Fruit fly (Drosophila melanogaster) whole organism, embryonic: Measurements from ENCODE around the gene CG15725.

Source experiments
- Awh ChIP-seq: fragments of 200-800 bp; sonication (Bioruptor generic); IDR thresholded peaks from 2 replicates; pipeline ENCODE4, ENCODE4 v1.3.6; 2022; ENCODE audit warnings: missing biosample characterization, missing genetic modification characterization
- B-H1 ChIP-seq: fragments of 200-800 bp; sonication (Bioruptor generic); IDR thresholded peaks from 3 replicates; pipeline ENCODE4 v1.3.6; 2022; ENCODE audit warnings: missing biosample characterization, missing genetic modification characterization
- Bteb2 ChIP-seq: fragments of 200-800 bp; sonication (Bioruptor generic); optimal IDR thresholded peaks from 2 replicates; lab custom pipeline; 2016; ENCODE audit warnings: missing biosample characterization, missing genetic modification characterization
- CG10147 ChIP-seq: fragments of 200-800 bp; sonication (Bioruptor generic); optimal IDR thresholded peaks from 2 replicates; lab custom pipeline; 2019; ENCODE audit warnings: missing biosample characterization, mild to moderate bottlenecking, missing genetic modification characterization, moderate library complexity
- CG13424 ChIP-seq: fragments of 200-800 bp; sonication (Bioruptor generic); optimal IDR thresholded peaks from 2 replicates; lab custom pipeline; 2019; ENCODE audit warnings: missing biosample characterization, mild to moderate bottlenecking, missing genetic modification characterization, moderate library complexity
- CG1529 ChIP-seq: fragments of 200-800 bp; sonication (Bioruptor generic); optimal IDR thresholded peaks from 3 replicates; lab custom pipeline; 2018; ENCODE audit warnings: missing biosample characterization, missing genetic modification characterization
- CG15601 ChIP-seq: fragments of 200-800 bp; sonication (Bioruptor generic); optimal IDR thresholded peaks from 3 replicates; lab custom pipeline; 2019; ENCODE audit warnings: missing biosample characterization, mild to moderate bottlenecking, missing genetic modification characterization, moderate library complexity
- CG17328 ChIP-seq: fragments of 200-800 bp; sonication (Bioruptor generic); IDR thresholded peaks from 2 replicates; pipeline ENCODE4 v1.3.6; 2022; ENCODE audit warnings: missing biosample characterization, missing genetic modification characterization
- CG18764 ChIP-seq: fragments of 200-800 bp; sonication (Bioruptor generic); optimal IDR thresholded peaks from 3 replicates; lab custom pipeline; 2016; ENCODE audit warnings: missing biosample characterization, missing genetic modification characterization
- CG2120 ChIP-seq: fragments of 200-800 bp; sonication (Bioruptor generic); optimal IDR thresholded peaks from 3 replicates; lab custom pipeline; 2016; ENCODE audit warnings: missing biosample characterization, missing genetic modification characterization
- CG2678 ChIP-seq: fragments of 200-800 bp; sonication (Bioruptor generic); optimal IDR thresholded peaks from 3 replicates; lab custom pipeline; 2019; ENCODE audit warnings: missing biosample characterization, mild to moderate bottlenecking, missing genetic modification characterization, moderate library complexity
- CG31224 ChIP-seq: fragments of 200-800 bp; sonication (Bioruptor generic); IDR thresholded peaks from 2 replicates; pipeline ENCODE4 v1.3.6; 2022; ENCODE audit warnings: missing biosample characterization, missing genetic modification characterization
- CG31365 ChIP-seq: fragments of 200-800 bp; sonication (Bioruptor generic); optimal IDR thresholded peaks from 2 replicates; lab custom pipeline; 2018; ENCODE audit warnings: missing biosample characterization, mild to moderate bottlenecking, missing genetic modification characterization
- CG32767 ChIP-seq: fragments of 200-800 bp; sonication (Bioruptor generic); IDR thresholded peaks from 2 replicates; pipeline ENCODE4 v1.3.6; 2022; ENCODE audit warnings: missing biosample characterization, missing genetic modification characterization
- CG5245 ChIP-seq: fragments of 200-800 bp; sonication (Bioruptor generic); optimal IDR thresholded peaks from 3 replicates; lab custom pipeline; 2016; ENCODE audit warnings: missing biosample characterization, missing genetic modification characterization
- CG6765 ChIP-seq: fragments of 200-800 bp; sonication (Bioruptor generic); optimal IDR thresholded peaks from 3 replicates; lab custom pipeline; 2017; ENCODE audit warnings: missing biosample characterization, mild to moderate bottlenecking, missing genetic modification characterization
- CG7556 ChIP-seq: fragments of 200-800 bp; sonication (Bioruptor generic); optimal IDR thresholded peaks from 2 replicates; lab custom pipeline; 2017; ENCODE audit warnings: missing biosample characterization, mild to moderate bottlenecking, missing genetic modification characterization
- CG8478 ChIP-seq: fragments of >200 bp; optimal IDR thresholded peaks from 2 replicates; lab custom pipeline; 2018
- CG8924 ChIP-seq: fragments of 200-800 bp; optimal IDR thresholded peaks from 3 replicates; lab custom pipeline; 2019; ENCODE audit warnings: missing biosample characterization, mild to moderate bottlenecking, missing genetic modification characterization, moderate library complexity
- D19B ChIP-seq: fragments of 200-800 bp; sonication (Bioruptor generic); optimal IDR thresholded peaks from 2 replicates; lab custom pipeline; 2017; ENCODE audit warnings: missing biosample characterization, mild to moderate bottlenecking, missing genetic modification characterization
- Deaf1 ChIP-seq: fragments of 200-800 bp; optimal IDR thresholded peaks from 3 replicates; lab custom pipeline; 2019; ENCODE audit warnings: missing biosample characterization, mild to moderate bottlenecking, missing genetic modification characterization, moderate library complexity
- Dek ChIP-seq: fragments of 200-800 bp; sonication (Bioruptor generic); optimal IDR thresholded peaks from 3 replicates; lab custom pipeline; 2019; ENCODE audit warnings: missing biosample characterization, mild to moderate bottlenecking, missing genetic modification characterization, moderate library complexity
- E2f2 ChIP-seq: fragments of 200-800 bp; sonication (Bioruptor generic); IDR thresholded peaks from 2 replicates; pipeline ENCODE4 v1.3.6; 2022; ENCODE audit warnings: missing biosample characterization, missing genetic modification characterization
- Ets97D ChIP-seq: fragments of 200-800 bp; sonication (Bioruptor generic); optimal IDR thresholded peaks from 3 replicates; lab custom pipeline; 2016; ENCODE audit warnings: missing biosample characterization, missing genetic modification characterization
- H15 ChIP-seq: fragments of 200-800 bp; sonication (Bioruptor generic); IDR thresholded peaks from 3 replicates; pipeline ENCODE4 v1.3.6; 2022; ENCODE audit warnings: missing biosample characterization, missing genetic modification characterization
- Hey ChIP-seq: fragments of 200-800 bp; sonication (Bioruptor generic); optimal IDR thresholded peaks from 3 replicates; lab custom pipeline; 2018; ENCODE audit warnings: missing biosample characterization, mild to moderate bottlenecking, missing genetic modification characterization
- Oli ChIP-seq: fragments of 200-800 bp; sonication (Bioruptor generic); optimal IDR thresholded peaks from 2 replicates; lab custom pipeline; 2018; ENCODE audit warnings: missing biosample characterization, mild to moderate bottlenecking, missing genetic modification characterization, moderate library complexity
- Spps ChIP-seq: fragments of 200-800 bp; sonication (Bioruptor generic); optimal IDR thresholded peaks from 2 replicates; lab custom pipeline; 2018; ENCODE audit warnings: missing biosample characterization, mild to moderate bottlenecking, missing genetic modification characterization
- Taf1 ChIP-seq: fragments of 200-800 bp; sonication (Bioruptor generic); IDR thresholded peaks from 2 replicates; pipeline ENCODE4 v1.3.6; 2022; ENCODE audit warnings: missing biosample characterization, missing genetic modification characterization
- Trl ChIP-seq, 3 experiments: fragments of >200 bp in 2 of 3; fragments of 200-800 bp in 1 of 3; sonication (Bioruptor generic) in 1 of 3; optimal IDR thresholded peaks; 2 replicates in 1 of 3; 3 replicates in 2 of 3; lab custom pipeline; 2016 to 2017; ENCODE audit warnings: missing biosample characterization in 1 of 3, missing genetic modification characterization in 1 of 3
- ab ChIP-seq: fragments of 200-800 bp; sonication (Bioruptor generic); optimal IDR thresholded peaks from 2 replicates; lab custom pipeline; 2016; ENCODE audit warnings: missing biosample characterization, missing genetic modification characterization
- btn ChIP-seq: fragments of 200-800 bp; sonication (Bioruptor generic); optimal IDR thresholded peaks from 2 replicates; lab custom pipeline; 2016; ENCODE audit warnings: missing biosample characterization, missing genetic modification characterization
- crp ChIP-seq, 2 experiments: fragments of 200-800 bp; sonication (Bioruptor generic); optimal IDR thresholded peaks; 2 replicates in 1 of 2; 3 replicates in 1 of 2; lab custom pipeline; 2017; ENCODE audit warnings: missing biosample characterization in 2 of 2, missing genetic modification characterization in 2 of 2, mild to moderate bottlenecking in 1 of 2, moderate library complexity in 1 of 2
- dmrt99B ChIP-seq: fragments of 200-800 bp; sonication (Bioruptor generic); optimal IDR thresholded peaks from 2 replicates; lab custom pipeline; 2018; ENCODE audit warnings: missing biosample characterization, mild to moderate bottlenecking, missing genetic modification characterization, moderate library complexity
- emc ChIP-seq: fragments of 200-800 bp; sonication (Bioruptor generic); optimal IDR thresholded peaks from 2 replicates; lab custom pipeline; 2016; ENCODE audit warnings: missing biosample characterization, missing genetic modification characterization
- ewg ChIP-seq: fragments of 200-800 bp; sonication (Bioruptor generic); optimal IDR thresholded peaks from 3 replicates; lab custom pipeline; 2017; ENCODE audit warnings: mild to moderate bottlenecking, missing biosample characterization, missing genetic modification reagents, missing genetic modification characterization
- fd64A ChIP-seq: fragments of 200-800 bp; sonication (Bioruptor generic); optimal IDR thresholded peaks from 3 replicates; lab custom pipeline; 2018; ENCODE audit warnings: missing biosample characterization, mild to moderate bottlenecking, missing genetic modification characterization
- gcm2 ChIP-seq: fragments of 200-800 bp; sonication (Bioruptor generic); optimal IDR thresholded peaks from 2 replicates; lab custom pipeline; 2016; ENCODE audit warnings: missing biosample characterization, missing genetic modification characterization
- gt ChIP-seq: fragments of 200-800 bp; sonication (Bioruptor generic); IDR thresholded peaks from 2 replicates; pipeline ENCODE4 v1.3.6; 2022; ENCODE audit warnings: missing biosample characterization, missing genetic modification characterization
- h ChIP-seq: fragments of >200 bp; optimal IDR thresholded peaks from 2 replicates; lab custom pipeline; 2017
- luna ChIP-seq: fragments of 200-800 bp; sonication (Bioruptor generic); optimal IDR thresholded peaks from 2 replicates; lab custom pipeline; 2016; ENCODE audit warnings: missing biosample characterization, missing genetic modification characterization
- mld ChIP-seq: fragments of 200-800 bp; sonication (Bioruptor generic); IDR thresholded peaks from 3 replicates; pipeline ENCODE4 v1.3.6; 2022; ENCODE audit warnings: missing biosample characterization, missing genetic modification characterization; ENCODE audit not compliant: partially characterized antibody
- onecut ChIP-seq: fragments of 200-800 bp; sonication (Bioruptor generic); IDR thresholded peaks from 2 replicates; pipeline ENCODE4 v1.3.6; 2022; ENCODE audit warnings: missing biosample characterization, missing genetic modification characterization
- pum ChIP-seq: fragments of 200-800 bp; sonication (Bioruptor generic); optimal IDR thresholded peaks from 2 replicates; lab custom pipeline; 2016; ENCODE audit warnings: missing biosample characterization, missing genetic modification characterization
- repo ChIP-seq: fragments of 200-800 bp; sonication (Bioruptor generic); optimal IDR thresholded peaks from 2 replicates; lab custom pipeline; 2016; ENCODE audit warnings: missing biosample characterization, missing genetic modification characterization
- ro ChIP-seq: fragments of 200-800 bp; sonication (Bioruptor generic); IDR thresholded peaks from 2 replicates; pipeline ENCODE4 v1.3.6; 2022; ENCODE audit warnings: missing biosample characterization, missing genetic modification characterization
- sc ChIP-seq, 3 experiments: fragments of >200 bp in 2 of 3; fragments of 200-800 bp in 1 of 3; sonication (Bioruptor generic) in 1 of 3; optimal IDR thresholded peaks; 2 replicates in 2 of 3; 3 replicates in 1 of 3; lab custom pipeline; 2017; ENCODE audit warnings: mild to moderate bottlenecking in 1 of 3, missing biosample characterization in 1 of 3, missing genetic modification characterization in 1 of 3, missing genetic modification reagents in 1 of 3
- slp2 ChIP-seq: fragments of 200-800 bp; sonication (Bioruptor generic); optimal IDR thresholded peaks from 2 replicates; lab custom pipeline; 2016; ENCODE audit warnings: missing biosample characterization, missing genetic modification characterization
- sr ChIP-seq: fragments of 200-800 bp; sonication (Bioruptor generic); IDR thresholded peaks from 3 replicates; pipeline ENCODE4 v1.3.6; 2022; ENCODE audit warnings: missing biosample characterization, missing genetic modification characterization
- vnd ChIP-seq: fragments of 200-800 bp; sonication (Bioruptor generic); IDR thresholded peaks from 3 replicates; pipeline ENCODE4 v1.3.6; 2022; ENCODE audit warnings: missing biosample characterization, missing genetic modification characterization; ENCODE audit not compliant: partially characterized antibody

The CG15725 gene

DNA sequence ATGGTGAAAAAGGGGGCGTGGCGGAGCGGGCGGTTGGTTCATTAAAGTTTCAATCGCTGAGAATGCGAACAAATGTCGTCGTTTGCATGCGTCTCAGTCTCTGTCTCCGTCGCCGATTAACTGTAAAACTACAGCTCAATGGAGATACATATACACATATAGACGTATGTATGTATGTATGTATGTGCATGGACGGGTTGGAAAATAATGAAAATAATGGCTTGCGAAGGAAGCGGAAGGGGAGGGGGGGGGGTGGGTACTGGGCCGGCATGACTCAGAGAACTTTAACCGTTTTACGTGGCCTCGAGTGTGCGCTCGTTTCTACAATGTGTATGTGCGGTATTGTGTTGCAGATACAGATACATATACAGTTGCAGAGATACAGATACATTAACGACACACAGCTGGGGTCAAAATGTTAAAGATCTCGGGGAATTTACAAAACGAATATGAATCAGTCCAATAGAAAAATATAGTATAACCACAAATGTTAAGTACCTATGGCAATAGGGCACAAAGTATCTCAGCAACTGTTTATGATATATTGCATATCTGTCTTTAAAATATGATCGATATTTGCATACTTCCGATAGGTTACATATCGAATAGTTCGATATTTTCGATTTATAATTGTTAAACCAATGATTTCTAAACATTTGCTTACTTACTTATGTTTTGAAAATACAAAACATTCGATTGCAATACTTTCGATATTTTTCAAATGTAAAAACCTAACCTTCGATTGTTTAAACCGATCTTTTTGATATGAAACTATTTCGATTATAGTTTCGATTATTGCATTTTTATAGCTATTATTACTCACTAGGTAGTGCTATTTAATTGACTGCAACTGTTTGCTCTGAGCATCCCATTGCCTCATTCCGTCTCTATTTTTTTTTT is 18.9 kb downstream of the CG15725 start (continued):
- TF ChIP-seq E2f2 (GFP tag; lab: Robert Waterston, UW), result no peak
- peak; percentile 56 for TF ChIP-seq Oli (tag; lab: Kevin White, UChicago)
- TF ChIP-seq CG8478 (lab: Kevin White, UChicago), result no peak
- no peak for TF ChIP-seq CG18764 (GFP tag; lab: Kevin White, UChicago)
- TF ChIP-seq Awh (GFP tag; lab: Robert Waterston, UW), result no peak
- no peak for TF ChIP-seq Spps (tag; lab: Kevin White, UChicago)
- TF ChIP-seq repo (GFP tag; lab: Kevin White, UChicago), result no peak
- no peak for TF ChIP-seq vnd
- TF ChIP-seq pum (GFP tag; lab: Kevin White, UChicago), result peak; percentile 5
- TF ChIP-seq sc (optimal IDR thresholded peaks at IDR 0.05; lab: Kevin White, UChicago), result no peak
- no peak for TF ChIP-seq sc (GFP tag; optimal IDR thresholded peaks at IDR 0.05; lab: Kevin White, UChicago)
- no peak for TF ChIP-seq CG31365 (tag; lab: Kevin White, UChicago)
- no peak for TF ChIP-seq CG2120 (GFP tag; lab: Kevin White, UChicago)
- TF ChIP-seq CG6765, result no peak
- TF ChIP-seq CG1529 (GFP tag; lab: Kevin White, UChicago), result no peak
- no peak for TF ChIP-seq D19B
- TF ChIP-seq CG5245 (GFP tag; lab: Kevin White, UChicago), result no peak
- peak; percentile 41 for TF ChIP-seq CG2678 (tag; lab: Kevin White, UChicago)
- TF ChIP-seq onecut, result no peak
- TF ChIP-seq Dek (tag; lab: Kevin White, UChicago), result no peak
- TF ChIP-seq mld (GFP tag; lab: Robert Waterston, UW), result no peak
- TF ChIP-seq gcm2, result no peak
- TF ChIP-seq CG31224, result no peak
- TF ChIP-seq Trl (optimal IDR thresholded peaks at IDR 0.05; lab: Kevin White, UChicago), result no peak
- TF ChIP-seq Trl (GFP tag; optimal IDR thresholded peaks at IDR 0.05; lab: Kevin White, UChicago), result no peak
- no peak for TF ChIP-seq gt
- no peak for TF ChIP-seq slp2 (GFP tag; lab: Kevin White, UChicago)
- no peak for TF ChIP-seq emc (GFP tag; lab: Kevin White, UChicago)
- no peak for TF ChIP-seq fd64A (GFP tag; lab: Kevin White, UChicago)
- no peak for TF ChIP-seq CG32767
- no peak for TF ChIP-seq ro (GFP tag; lab: Robert Waterston, UW)
- no peak for TF ChIP-seq Deaf1 (tag; lab: Kevin White, UChicago)
- TF ChIP-seq Ets97D (GFP tag; lab: Kevin White, UChicago), result no peak
- peak; percentile 56 for TF ChIP-seq dmrt99B
- TF ChIP-seq CG8924 (tag; lab: Kevin White, UChicago), result peak; percentile 23
- no peak for TF ChIP-seq ab (GFP tag; lab: Kevin White, UChicago)
- TF ChIP-seq CG10147 (GFP tag; lab: Kevin White, UChicago), result peak; percentile 25
- no peak for TF ChIP-seq crp (GFP tag; optimal IDR thresholded peaks at IDR 0.05; lab: Kevin White, UChicago)
- no peak for TF ChIP-seq h (lab: Kevin White, UChicago)
- no peak for TF ChIP-seq btn (GFP tag; lab: Kevin White, UChicago)
- TF ChIP-seq Hey (tag; lab: Kevin White, UChicago), result no peak
- TF ChIP-seq CG15601, result no peak
- no peak for TF ChIP-seq Bteb2 (GFP tag; lab: Kevin White, UChicago)
- no peak for TF ChIP-seq B-H1
- peak; percentile 64 for TF ChIP-seq CG7556 (GFP tag; lab: Kevin White, UChicago)
- TF ChIP-seq CG17328 (GFP tag; lab: Robert Waterston, UW), result no peak
- TF ChIP-seq CG13424 (tag; lab: Kevin White, UChicago), result peak; percentile 22
- TF ChIP-seq H15 (GFP tag; lab: Robert Waterston, UW), result 0 out of 3 replicates have a peak, but pooled peaks have one; percentile 29
- no peak for TF ChIP-seq sr
- TF ChIP-seq ewg, result peak; percentile 2
- no peak for TF ChIP-seq luna
- TF ChIP-seq Taf1 (GFP tag; lab: Robert Waterston, UW), result no peak
